Worm (Caenorhabditis elegans) whole organism, early embryonic: ENCODE data around the gene nas-39.

Experiments used
- F13C5.2 ChIP-seq: sonication (generic microtip); optimal IDR thresholded peaks from 2 replicates; lab custom pipeline; 2017; ENCODE audit warnings: mild to moderate bottlenecking, missing genetic modification characterization, inconsistent platforms, missing compliant biosample characterization
- aly-1 ChIP-seq: sonication (generic microtip); optimal IDR thresholded peaks from 2 replicates; lab custom pipeline; 2016; ENCODE audit warnings: missing genetic modification characterization, missing compliant biosample characterization
- ama-1 ChIP-seq: fragments of 150-350 bp; optimal IDR thresholded peaks from 2 replicates; lab custom pipeline; 2014
- ets-7 ChIP-seq: sonication (generic microtip); optimal IDR thresholded peaks from 2 replicates; lab custom pipeline; 2016; ENCODE audit warnings: missing genotype, missing genetic modification characterization, missing compliant biosample characterization
- flt-1 ChIP-seq: fragments of 200-800 bp; sonication (Bioruptor generic); IDR thresholded peaks from 2 replicates; pipeline ENCODE4 v1.3.6; 2022; ENCODE audit warnings: missing genetic modification characterization, missing compliant biosample characterization
- hmg-4 ChIP-seq: fragments of 200-800 bp; sonication (Bioruptor generic); optimal IDR thresholded peaks from 2 replicates; lab custom pipeline; 2018; ENCODE audit warnings: mild to moderate bottlenecking, missing genetic modification characterization, missing compliant biosample characterization
- hnd-1 ChIP-seq: sonication (generic microtip); optimal IDR thresholded peaks from 2 replicates; lab custom pipeline; 2016; ENCODE audit warnings: missing genetic modification characterization, missing compliant biosample characterization
- pes-1 ChIP-seq: fragments of 200-800 bp; sonication (Bioruptor generic); IDR thresholded peaks from 2 replicates; pipeline ENCODE4 v1.3.6; 2022; ENCODE audit warnings: missing genetic modification reagents, missing genetic modification characterization, missing compliant biosample characterization
- sea-1 ChIP-seq: fragments of 200-800 bp; sonication (Bioruptor generic); conservative IDR thresholded peaks from 2 replicates; pipeline ENCODE4 v1.3.6; 2022; ENCODE audit warnings: missing genetic modification characterization, missing compliant biosample characterization

DNA sequence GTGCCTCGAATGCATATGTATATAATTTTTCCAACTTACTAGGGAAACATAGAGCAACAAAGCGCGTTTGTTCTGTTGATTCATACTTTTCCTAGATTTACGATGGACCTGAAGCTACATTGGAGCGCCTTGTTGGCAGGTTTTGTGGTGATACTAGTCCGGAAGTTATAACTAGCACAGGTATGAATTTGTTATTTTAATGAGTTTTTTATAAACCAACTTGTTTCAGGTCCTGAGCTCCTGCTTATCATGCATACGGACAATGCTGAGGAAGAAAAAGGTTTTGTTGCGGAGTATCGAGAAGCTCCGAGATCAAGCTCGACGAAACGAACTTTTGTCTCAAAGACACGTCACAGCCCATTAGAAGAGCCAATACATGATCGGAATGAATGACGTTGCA is 14.0 kb downstream of the nas-39 start, which contains the start of gene F38E9.1:
- TF ChIP-seq hmg-4 (GFP tag; lab: Kevin White, UChicago) (no peak), ama-1 (no peak), F13C5.2 (tag; lab: Kevin White, UChicago) (no peak), ets-7 (tag; lab: Kevin White, UChicago) (no peak), sea-1 (GFP tag; lab: Robert Waterston, UW) (no peak), pes-1 (GFP tag; lab: Robert Waterston, UW) (no peak), hnd-1 (tag; lab: Kevin White, UChicago) (no peak), flt-1 (GFP tag; lab: Robert Waterston, UW) (no peak), aly-1 (tag; lab: Kevin White, UChicago) (no peak)
